Fruit fly (Drosophila melanogaster) Kc167 (cell line): ENCODE results near the gene CG12974.

Source experiments
- Myc ChIP-seq: fragments of >200 bp; optimal IDR thresholded peaks from 2 replicates; lab custom pipeline; 2017; ENCODE audit warnings: missing external identifiers
- Sin3A ChIP-seq: fragments of >200 bp; optimal IDR thresholded peaks from 2 replicates; lab custom pipeline; 2018; ENCODE audit warnings: missing external identifiers
- h ChIP-seq: fragments of >200 bp; optimal IDR thresholded peaks from 3 replicates; lab custom pipeline; 2018; ENCODE audit warnings: missing external identifiers
- insv ChIP-seq: fragments of >200 bp; optimal IDR thresholded peaks from 3 replicates; lab custom pipeline; 2018; ENCODE audit warnings: missing external identifiers
- psq ChIP-seq: fragments of >200 bp; optimal IDR thresholded peaks from 2 replicates; lab custom pipeline; 2017; ENCODE audit warnings: missing external identifiers
- ttk ChIP-seq: sonication (Bioruptor generic); optimal IDR thresholded peaks from 2 replicates; lab custom pipeline; 2017; ENCODE audit warnings: missing external identifiers

The CG12974 gene

dm6 chr3L:21252525-21252924, 33.2 kb downstream of the CG12974 start:
- no peak for TF ChIP-seq Myc (lab: Kevin White, UChicago)
- no peak for TF ChIP-seq Sin3A (lab: Kevin White, UChicago)
- TF ChIP-seq ttk (lab: Kevin White, UChicago): no peak
- no peak for TF ChIP-seq psq (lab: Kevin White, UChicago)
- TF ChIP-seq insv (lab: Kevin White, UChicago): no peak
- TF ChIP-seq h (lab: Kevin White, UChicago): no peak

dm6 chr3L:21251381-21251780, 34.4 kb downstream of the CG12974 start:
- TF ChIP-seq h (lab: Kevin White, UChicago) (no peak), ttk (lab: Kevin White, UChicago) (no peak), insv (lab: Kevin White, UChicago) (no peak), Sin3A (lab: Kevin White, UChicago) (no peak), Myc (lab: Kevin White, UChicago) (no peak), psq (lab: Kevin White, UChicago) (no peak)

- no peak for TF ChIP-seq insv (lab: Kevin White, UChicago)
- no peak for TF ChIP-seq Sin3A (lab: Kevin White, UChicago)
- TF ChIP-seq psq (lab: Kevin White, UChicago): no peak
- TF ChIP-seq h (lab: Kevin White, UChicago): no peak
- TF ChIP-seq Myc (lab: Kevin White, UChicago): no peak
- TF ChIP-seq ttk (lab: Kevin White, UChicago): no peak
Observed at dm6 chr3L:21243417-21243816, 42.3 kb downstream of the CG12974 start.

dm6 chr3L:21242958-21243357, 42.8 kb downstream of the CG12974 start:
- TF ChIP-seq Sin3A (lab: Kevin White, UChicago) (no peak), ttk (lab: Kevin White, UChicago) (no peak), psq (lab: Kevin White, UChicago) (no peak), insv (lab: Kevin White, UChicago) (no peak), h (lab: Kevin White, UChicago) (no peak), Myc (lab: Kevin White, UChicago) (no peak)

- TF ChIP-seq psq (lab: Kevin White, UChicago): no peak
- TF ChIP-seq Sin3A (lab: Kevin White, UChicago): no peak
- no peak for TF ChIP-seq Myc (lab: Kevin White, UChicago)
- no peak for TF ChIP-seq insv (lab: Kevin White, UChicago)
- TF ChIP-seq ttk (lab: Kevin White, UChicago): no peak
- TF ChIP-seq h (lab: Kevin White, UChicago): no peak
Observed at dm6 chr3L:21241447-21241983, 44.2 kb downstream of the CG12974 start.

- TF ChIP-seq insv (lab: Kevin White, UChicago) (no peak), ttk (lab: Kevin White, UChicago) (no peak), h (lab: Kevin White, UChicago) (no peak), psq (lab: Kevin White, UChicago) (no peak), Myc (lab: Kevin White, UChicago) (no peak), Sin3A (lab: Kevin White, UChicago) (no peak)
Observed at dm6 chr3L:21239999-21240509, 45.7 kb downstream of the CG12974 start.

- TF ChIP-seq insv (lab: Kevin White, UChicago): no peak
- no peak for TF ChIP-seq ttk (lab: Kevin White, UChicago)
Observed at dm6 chr3L:21238377-21238776, 47.4 kb downstream of the CG12974 start.

dm6 chr3L:21236959-21237551, 48.7 kb downstream of the CG12974 start:
- no peak for TF ChIP-seq insv (lab: Kevin White, UChicago)
- no peak for TF ChIP-seq Myc (lab: Kevin White, UChicago)
